Worm (Caenorhabditis elegans): ENCODE data around the gene F26G1.3.

The F26G1.3 gene

ce11 chrII:4747063-4747462 lies 11.5 kb upstream of the F26G1.3 start:
- no peak for TF ChIP-seq B0310.2 (tag; optimal IDR thresholded peaks at IDR 0.05)
- TF ChIP-seq ceh-13 (GFP tag; optimal IDR thresholded peaks at IDR 0.05) = no peak
- TF ChIP-seq F13C5.2 (tag; optimal IDR thresholded peaks at IDR 0.05) = no peak
- no peak for TF ChIP-seq ceh-36 (tag; optimal IDR thresholded peaks at IDR 0.05)
- no peak for TF ChIP-seq ama-1 (optimal IDR thresholded peaks at IDR 0.05)

- no peak for TF ChIP-seq ets-7 (tag; optimal IDR thresholded peaks at IDR 0.05)
- TF ChIP-seq ceh-13 (GFP tag; optimal IDR thresholded peaks at IDR 0.05) = no peak
- no peak for TF ChIP-seq ama-1 (optimal IDR thresholded peaks at IDR 0.05)
- TF ChIP-seq pes-1 (GFP tag; IDR thresholded peaks at IDR 0.05) = no peak
- no peak for TF ChIP-seq hmg-4 (GFP tag; optimal IDR thresholded peaks at IDR 0.05)
- no peak for TF ChIP-seq flt-1 (GFP tag; IDR thresholded peaks at IDR 0.05)
- no peak for TF ChIP-seq hnd-1 (tag; optimal IDR thresholded peaks at IDR 0.05)
These were observed 10.9 kb upstream of the F26G1.3 start for ce11 chrII:4747697-4748096.

ce11 chrII:4748374-4748773 lies 10.2 kb upstream of the F26G1.3 start:
- TF ChIP-seq ama-1 (optimal IDR thresholded peaks at IDR 0.05) (no peak), scrt-1 (GFP tag; IDR thresholded peaks at IDR 0.05) (no peak), hnd-1 (tag; optimal IDR thresholded peaks at IDR 0.05) (no peak)

- TF ChIP-seq ama-1 (optimal IDR thresholded peaks at IDR 0.05) (no peak), hmbx-1 (tag; optimal IDR thresholded peaks at IDR 0.05) (no peak), scrt-1 (GFP tag; IDR thresholded peaks at IDR 0.05) (no peak), flt-1 (GFP tag; IDR thresholded peaks at IDR 0.05) (no peak), ceh-13 (GFP tag; optimal IDR thresholded peaks at IDR 0.05) (no peak), ceh-36 (tag; optimal IDR thresholded peaks at IDR 0.05) (no peak), pes-1 (GFP tag; IDR thresholded peaks at IDR 0.05) (no peak), tbx-37 (GFP tag; conservative IDR thresholded peaks at IDR 0.05) (no peak), hmg-4 (GFP tag; optimal IDR thresholded peaks at IDR 0.05) (no peak), ets-7 (tag; optimal IDR thresholded peaks at IDR 0.05) (no peak), aly-1 (tag; optimal IDR thresholded peaks at IDR 0.05) (no peak), B0310.2 (tag; optimal IDR thresholded peaks at IDR 0.05) (no peak)
These were observed 9.0 kb upstream of the F26G1.3 start, which contains the start of gene F41C3.2 for ce11 chrII:4749581-4749980. F41C3.2 (plus strand) TSS chrII:4749968.

ce11 chrII:4752257-4752728 lies 6.3 kb upstream of the F26G1.3 start, which contains the start of gene F41C3.1:
F41C3.1 (plus strand) TSS chrII:4752307.
- TF ChIP-seq hmg-4 (GFP tag; optimal IDR thresholded peaks at IDR 0.05) = no peak
- TF ChIP-seq flt-1 (GFP tag; IDR thresholded peaks at IDR 0.05) = no peak
- TF ChIP-seq sea-1 (GFP tag; conservative IDR thresholded peaks at IDR 0.05) = no peak
- no peak for TF ChIP-seq tbx-11 (GFP tag; IDR thresholded peaks at IDR 0.05)
- no peak for TF ChIP-seq ceh-13 (GFP tag; optimal IDR thresholded peaks at IDR 0.05)
- TF ChIP-seq ets-7 (tag; optimal IDR thresholded peaks at IDR 0.05) = no peak
- no peak for TF ChIP-seq hmbx-1 (tag; optimal IDR thresholded peaks at IDR 0.05)
- TF ChIP-seq F13C5.2 (tag; optimal IDR thresholded peaks at IDR 0.05) = no peak
- TF ChIP-seq hnd-1 (tag; optimal IDR thresholded peaks at IDR 0.05) = no peak
- TF ChIP-seq tra-4 (tag; optimal IDR thresholded peaks at IDR 0.05) = no peak
- no peak for TF ChIP-seq tbx-37 (GFP tag; conservative IDR thresholded peaks at IDR 0.05)
- TF ChIP-seq pes-1 (GFP tag; IDR thresholded peaks at IDR 0.05) = no peak
- no peak for TF ChIP-seq ceh-36 (tag; optimal IDR thresholded peaks at IDR 0.05)
- TF ChIP-seq B0310.2 (tag; optimal IDR thresholded peaks at IDR 0.05) = no peak
- TF ChIP-seq scrt-1 (GFP tag; IDR thresholded peaks at IDR 0.05) = no peak
- no peak for TF ChIP-seq ama-1 (optimal IDR thresholded peaks at IDR 0.05)
- no peak for TF ChIP-seq aly-1 (tag; optimal IDR thresholded peaks at IDR 0.05)

- TF ChIP-seq aly-1 (tag; optimal IDR thresholded peaks at IDR 0.05) (no peak), tbx-37 (GFP tag; conservative IDR thresholded peaks at IDR 0.05) (no peak), ets-7 (tag; optimal IDR thresholded peaks at IDR 0.05) (no peak), F13C5.2 (tag; optimal IDR thresholded peaks at IDR 0.05) (no peak), hmg-4 (GFP tag; optimal IDR thresholded peaks at IDR 0.05) (no peak), tra-4 (tag; optimal IDR thresholded peaks at IDR 0.05) (no peak), sea-1 (GFP tag; conservative IDR thresholded peaks at IDR 0.05) (no peak), scrt-1 (GFP tag; IDR thresholded peaks at IDR 0.05) (no peak), pes-1 (GFP tag; IDR thresholded peaks at IDR 0.05) (no peak), ceh-13 (GFP tag; optimal IDR thresholded peaks at IDR 0.05) (no peak), hmbx-1 (tag; optimal IDR thresholded peaks at IDR 0.05) (no peak), ama-1 (optimal IDR thresholded peaks at IDR 0.05) (no peak), hnd-1 (tag; optimal IDR thresholded peaks at IDR 0.05) (no peak), flt-1 (GFP tag; IDR thresholded peaks at IDR 0.05) (no peak), tbx-11 (GFP tag; IDR thresholded peaks at IDR 0.05) (no peak), ceh-36 (tag; optimal IDR thresholded peaks at IDR 0.05) (no peak), B0310.2 (tag; optimal IDR thresholded peaks at IDR 0.05) (no peak)
These were observed 5.4 kb upstream of the F26G1.3 start, which contains the start of gene C27D9.1 for ce11 chrII:4753133-4753532. C27D9.1 (plus strand) TSS chrII:4753413.

ce11 chrII:4755654-4756053 lies 2.9 kb upstream of the F26G1.3 start:
- TF ChIP-seq tbx-11 (GFP tag; IDR thresholded peaks at IDR 0.05) = no peak
- no peak for TF ChIP-seq hnd-1 (tag; optimal IDR thresholded peaks at IDR 0.05)
- TF ChIP-seq ets-7 (tag; optimal IDR thresholded peaks at IDR 0.05) = no peak
- TF ChIP-seq F13C5.2 (tag; optimal IDR thresholded peaks at IDR 0.05) = no peak
- TF ChIP-seq pes-1 (GFP tag; IDR thresholded peaks at IDR 0.05) = no peak
- no peak for TF ChIP-seq tbx-37 (GFP tag; conservative IDR thresholded peaks at IDR 0.05)
- no peak for TF ChIP-seq scrt-1 (GFP tag; IDR thresholded peaks at IDR 0.05)
- no peak for TF ChIP-seq ceh-13 (GFP tag; optimal IDR thresholded peaks at IDR 0.05)

- no peak for TF ChIP-seq tbx-11 (GFP tag; IDR thresholded peaks at IDR 0.05)
- TF ChIP-seq aly-1 (tag; optimal IDR thresholded peaks at IDR 0.05) = no peak
- no peak for TF ChIP-seq sea-1 (GFP tag; conservative IDR thresholded peaks at IDR 0.05)
- TF ChIP-seq ceh-36 (tag; optimal IDR thresholded peaks at IDR 0.05) = no peak
- no peak for TF ChIP-seq flt-1 (GFP tag; IDR thresholded peaks at IDR 0.05)
- no peak for TF ChIP-seq ama-1 (optimal IDR thresholded peaks at IDR 0.05)
- no peak for TF ChIP-seq tbx-37 (GFP tag; conservative IDR thresholded peaks at IDR 0.05)
- no peak for TF ChIP-seq tra-4 (tag; optimal IDR thresholded peaks at IDR 0.05)
- TF ChIP-seq hmbx-1 (tag; optimal IDR thresholded peaks at IDR 0.05) = no peak
- no peak for TF ChIP-seq hnd-1 (tag; optimal IDR thresholded peaks at IDR 0.05)
- TF ChIP-seq B0310.2 (tag; optimal IDR thresholded peaks at IDR 0.05) = no peak
- no peak for TF ChIP-seq hmg-4 (GFP tag; optimal IDR thresholded peaks at IDR 0.05)
- TF ChIP-seq ets-7 (tag; optimal IDR thresholded peaks at IDR 0.05) = no peak
- no peak for TF ChIP-seq scrt-1 (GFP tag; IDR thresholded peaks at IDR 0.05)
- no peak for TF ChIP-seq F13C5.2 (tag; optimal IDR thresholded peaks at IDR 0.05)
- no peak for TF ChIP-seq ceh-13 (GFP tag; optimal IDR thresholded peaks at IDR 0.05)
- TF ChIP-seq pes-1 (GFP tag; IDR thresholded peaks at IDR 0.05) = no peak
These were observed 1.8 kb upstream of the F26G1.3 start, which contains the start of gene C27D9.2 for ce11 chrII:4756751-4757150. C27D9.2 (minus strand) TSS chrII:4756851.
